Fruit fly (Drosophila melanogaster) whole organism, adult: ENCODE results near the gene CG15579.

Source experiments
- CG12768 ChIP-seq: fragments of 200-800 bp; sonication (Bioruptor generic); optimal IDR thresholded peaks from 2 replicates; lab custom pipeline; 2017; ENCODE audit warnings: missing biosample characterization, missing genetic modification characterization, mild to moderate bottlenecking, moderate library complexity, missing genetic modification reagents
- CG14711 ChIP-seq: fragments of 200-800 bp; sonication (Bioruptor generic); optimal IDR thresholded peaks from 2 replicates; lab custom pipeline; 2018; ENCODE audit warnings: missing biosample characterization, mild to moderate bottlenecking, missing genetic modification characterization, moderate library complexity
- CG5204 ChIP-seq: fragments of 200-800 bp; sonication (Bioruptor generic); optimal IDR thresholded peaks from 2 replicates; lab custom pipeline; 2016; ENCODE audit warnings: missing biosample characterization, missing genetic modification characterization
- CG7101 ChIP-seq: fragments of 200-800 bp; sonication (Bioruptor generic); optimal IDR thresholded peaks from 2 replicates; lab custom pipeline; 2018; ENCODE audit warnings: missing biosample characterization, mild to moderate bottlenecking, missing genetic modification characterization, moderate library complexity
- Clk ChIP-seq: fragments of 200-800 bp; sonication (Bioruptor generic); optimal IDR thresholded peaks from 2 replicates; lab custom pipeline; 2017; ENCODE audit warnings: missing biosample characterization, missing genetic modification characterization
- Crg-1 ChIP-seq: fragments of 200-800 bp; sonication (Bioruptor generic); optimal IDR thresholded peaks from 2 replicates; lab custom pipeline; 2016; ENCODE audit warnings: missing biosample characterization, missing genetic modification characterization
- Mnt ChIP-seq: fragments of 200-800 bp; sonication (Bioruptor generic); optimal IDR thresholded peaks from 2 replicates; lab custom pipeline; 2016; ENCODE audit warnings: missing biosample characterization, mild to moderate bottlenecking, missing genetic modification characterization
- cic ChIP-seq: fragments of 200-800 bp; sonication (Bioruptor generic); optimal IDR thresholded peaks from 2 replicates; lab custom pipeline; 2017; ENCODE audit warnings: missing biosample characterization, mild to moderate bottlenecking, missing genetic modification characterization, moderate library complexity
- cnc ChIP-seq, 2 experiments: fragments of >200 bp; optimal IDR thresholded peaks; 2 replicates each; lab custom pipeline; 2017
- kay ChIP-seq: fragments of 200-800 bp; sonication (Bioruptor generic); peaks from one replicate; lab custom pipeline; 2016; ENCODE audit warnings: missing biosample characterization, missing genetic modification characterization, borderline replicate concordance
- ovo ChIP-seq: fragments of 200-800 bp; sonication (Bioruptor generic); optimal IDR thresholded peaks from 2 replicates; lab custom pipeline; 2016; ENCODE audit warnings: missing biosample characterization, missing genetic modification characterization
- pad ChIP-seq: fragments of 200-800 bp; sonication (Bioruptor generic); optimal IDR thresholded peaks from 3 replicates; lab custom pipeline; 2017; ENCODE audit warnings: missing biosample characterization, missing genetic modification characterization, mild to moderate bottlenecking, moderate library complexity, missing genetic modification reagents
- toe ChIP-seq: fragments of 200-800 bp; sonication (Bioruptor generic); optimal IDR thresholded peaks from 2 replicates; lab custom pipeline; 2016; ENCODE audit warnings: missing biosample characterization, missing genetic modification characterization

dm6 chrX:4265327-4265726, 46.3 kb downstream of the CG15579 start:
- TF ChIP-seq Clk (GFP tag; lab: Kevin White, UChicago), result no peak
- TF ChIP-seq CG12768 (GFP tag; lab: Kevin White, UChicago), result no peak
- no peak for TF ChIP-seq CG14711
- no peak for TF ChIP-seq Crg-1 (GFP tag; lab: Kevin White, UChicago)
- no peak for TF ChIP-seq CG7101 (tag; lab: Kevin White, UChicago)
- no peak for TF ChIP-seq Mnt
- no peak for TF ChIP-seq ovo
- no peak for TF ChIP-seq cic (GFP tag; lab: Kevin White, UChicago)
- TF ChIP-seq kay (GFP tag; lab: Kevin White, UChicago), result no peak
- no peak for TF ChIP-seq CG5204 (GFP tag; lab: Kevin White, UChicago)
- TF ChIP-seq toe, result no peak
- no peak for TF ChIP-seq cnc (optimal IDR thresholded peaks at IDR 0.05; lab: Kevin White, UChicago)
- TF ChIP-seq pad, result no peak
